Fruit fly (Drosophila melanogaster) S2 (cell line): ENCODE results near the gene Mst87F.

Source experiments
- CG8478 ChIP-seq: fragments of >200 bp; optimal IDR thresholded peaks from 2 replicates; lab custom pipeline; 2018
- CTCF ChIP-seq, 2 experiments: fragments of >200 bp; optimal IDR thresholded peaks; 2 replicates each; lab custom pipeline; 2018

Mst87F gene

DNA sequence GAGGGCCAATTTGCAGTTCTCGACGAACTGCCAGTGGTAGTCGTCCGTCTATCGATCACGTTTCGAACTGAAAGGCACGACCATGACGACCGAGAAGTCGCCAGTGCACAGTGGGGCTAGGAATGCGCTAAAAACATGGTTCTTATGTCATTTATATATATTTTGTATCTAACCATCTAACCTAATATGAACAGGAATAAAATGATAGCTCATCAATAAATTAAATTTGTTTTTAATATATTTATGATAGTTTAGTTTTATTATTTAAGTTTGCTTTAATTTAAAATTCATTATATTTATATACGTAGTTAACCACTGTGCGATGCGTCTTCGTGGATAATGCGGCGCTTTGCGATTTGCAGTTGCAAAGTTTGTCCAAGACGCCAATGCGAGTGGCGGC is 15.8 kb upstream of the Mst87F start:
- TF ChIP-seq CG8478 (lab: Kevin White, UChicago), result no peak
- TF ChIP-seq CTCF (optimal IDR thresholded peaks at IDR 0.05; lab: Kevin White, UChicago), result no peak

DNA sequence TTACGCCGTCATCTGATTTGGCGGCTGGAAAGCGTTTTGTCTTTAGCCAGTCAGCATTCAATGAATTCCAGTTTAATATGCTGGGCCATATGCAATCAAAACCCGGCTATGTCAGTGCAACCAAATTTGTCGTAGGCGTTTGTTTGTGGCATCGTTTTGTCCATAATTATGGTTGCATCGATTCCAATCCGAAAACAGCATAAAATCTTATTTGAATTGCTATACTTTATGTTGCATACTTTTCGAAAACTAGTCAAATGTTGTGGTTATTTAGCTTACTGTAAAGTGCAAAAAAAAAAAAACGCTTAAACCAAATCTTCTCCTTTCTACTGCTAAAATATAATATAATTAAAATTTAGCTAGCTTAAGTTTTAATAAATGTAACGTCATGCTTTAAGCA is 14.7 kb upstream of the Mst87F start:
- TF ChIP-seq CG8478 (lab: Kevin White, UChicago) (no peak), CTCF (optimal IDR thresholded peaks at IDR 0.05; lab: Kevin White, UChicago) (no peak)

DNA sequence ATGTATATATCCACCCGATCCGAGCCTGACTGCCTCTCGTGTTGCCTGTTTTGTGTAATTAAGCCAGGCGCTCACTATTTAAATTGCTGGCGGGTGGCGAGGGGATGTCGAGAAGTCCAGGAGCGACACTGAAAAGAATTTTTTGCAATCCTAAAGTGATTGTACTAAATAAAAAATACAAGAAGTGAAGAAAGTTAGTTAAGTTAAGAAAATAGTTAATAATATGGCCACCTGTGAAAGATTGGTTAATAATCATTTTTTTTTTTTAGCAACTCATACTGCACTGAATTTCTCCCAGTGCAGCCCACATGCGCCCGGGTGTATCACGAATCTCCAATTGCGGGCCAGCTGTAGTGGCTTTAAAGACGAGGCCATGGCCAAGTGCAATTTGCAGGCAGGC is 13.1 kb upstream of the Mst87F start:
- no peak for TF ChIP-seq CG8478 (lab: Kevin White, UChicago)
- TF ChIP-seq CTCF (optimal IDR thresholded peaks at IDR 0.05; lab: Kevin White, UChicago), result no peak

DNA sequence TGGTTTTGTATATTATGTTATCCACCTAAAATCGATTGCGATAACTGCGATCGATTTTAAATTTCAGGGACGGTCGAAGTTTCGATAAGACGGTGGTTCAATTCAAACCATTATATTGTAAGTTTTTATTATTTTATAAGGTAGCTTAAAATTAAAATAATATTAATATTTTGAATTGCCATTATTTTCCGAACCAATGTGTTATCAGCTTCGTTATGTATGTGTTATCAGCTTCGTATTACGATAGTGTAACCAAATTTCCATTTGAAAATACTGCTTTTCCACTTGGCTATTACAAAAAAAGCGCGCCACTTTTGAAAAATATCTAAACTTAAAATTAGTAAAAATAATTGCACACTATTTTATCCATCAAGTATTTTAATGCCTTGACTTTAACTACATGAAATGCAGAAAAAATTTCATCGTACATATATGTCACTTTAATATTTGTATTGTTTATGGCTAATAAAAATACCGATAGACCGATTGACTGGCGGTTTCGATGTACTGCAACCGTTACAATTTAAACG is 12.1 kb upstream of the Mst87F start, which contains the start of gene CG31495:
TSS of gene CG31495 (minus strand) at position 52 of the 530 bp plus-strand sequence.
- TF ChIP-seq CG8478 (lab: Kevin White, UChicago), result no peak
- no peak for TF ChIP-seq CTCF (optimal IDR thresholded peaks at IDR 0.05; lab: Kevin White, UChicago)

DNA sequence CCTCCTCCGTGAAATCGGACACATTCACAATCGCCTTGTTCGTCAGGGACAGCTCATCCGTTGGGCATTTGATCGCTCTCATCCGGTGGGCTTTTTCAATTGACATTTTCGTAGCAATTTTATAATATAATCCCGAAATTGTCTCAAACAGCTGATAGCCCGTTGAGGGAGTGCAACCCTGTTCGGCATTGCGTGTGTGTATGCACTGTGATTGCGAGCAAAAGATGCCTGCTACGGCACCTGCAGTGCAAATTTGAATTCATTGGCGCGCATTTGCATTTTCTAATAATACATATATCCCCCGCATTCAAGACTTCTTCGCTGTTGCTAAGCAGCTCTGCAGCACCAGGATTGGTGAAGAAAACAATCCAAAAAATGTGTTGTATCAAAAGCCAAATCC is 10.0 kb upstream of the Mst87F start, which contains the start of gene Nsf2:
TSS of gene Nsf2 (minus strand) at position 185 of the 400 bp plus-strand sequence.
- no peak for TF ChIP-seq CG8478 (lab: Kevin White, UChicago)
- TF ChIP-seq CTCF (optimal IDR thresholded peaks at IDR 0.05; lab: Kevin White, UChicago), result peak in 1 of 2 experiments; percentile 46

DNA sequence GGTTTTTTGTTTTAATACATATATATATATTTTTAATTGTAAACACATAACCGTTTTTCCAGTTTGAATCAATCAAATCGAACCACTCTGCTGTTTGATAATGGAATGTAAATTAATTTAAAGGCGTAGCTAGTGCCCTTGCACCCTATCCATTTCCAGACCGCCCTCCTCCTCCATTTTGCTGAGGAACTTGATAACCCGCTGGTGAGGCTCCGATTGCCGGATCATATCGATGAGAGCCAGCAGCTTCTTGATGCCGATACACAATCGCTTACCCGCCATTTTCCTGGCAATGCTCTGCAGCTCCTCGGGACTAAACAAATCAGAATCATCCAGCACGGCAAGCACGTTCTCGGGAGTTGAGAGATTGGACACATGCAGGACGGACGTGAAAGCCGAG is 6.7 kb upstream of the Mst87F start:
- no peak for TF ChIP-seq CG8478 (lab: Kevin White, UChicago)
- TF ChIP-seq CTCF (optimal IDR thresholded peaks at IDR 0.05; lab: Kevin White, UChicago), result no peak

DNA sequence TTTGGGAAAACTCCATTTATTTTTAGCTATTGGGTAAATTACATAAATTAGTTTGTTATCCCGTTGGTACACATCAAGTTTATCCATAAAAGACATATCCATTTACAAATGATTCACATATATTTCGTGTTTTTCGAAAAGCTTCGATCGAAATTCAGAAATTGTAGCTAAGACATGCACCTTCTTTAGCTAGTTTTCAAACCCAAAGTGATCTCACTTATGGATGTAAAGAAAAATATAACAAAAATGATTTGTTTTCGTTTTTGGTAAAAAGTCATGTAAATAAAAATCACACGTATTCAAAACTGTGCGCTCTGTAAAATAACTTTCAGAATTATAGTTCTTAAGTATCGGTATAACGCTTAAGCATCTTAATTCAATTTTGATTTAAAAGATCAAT is 5.7 kb upstream of the Mst87F start:
- TF ChIP-seq CG8478 (lab: Kevin White, UChicago) (no peak), CTCF (optimal IDR thresholded peaks at IDR 0.05; lab: Kevin White, UChicago) (peak; percentile 63 to 78)

DNA sequence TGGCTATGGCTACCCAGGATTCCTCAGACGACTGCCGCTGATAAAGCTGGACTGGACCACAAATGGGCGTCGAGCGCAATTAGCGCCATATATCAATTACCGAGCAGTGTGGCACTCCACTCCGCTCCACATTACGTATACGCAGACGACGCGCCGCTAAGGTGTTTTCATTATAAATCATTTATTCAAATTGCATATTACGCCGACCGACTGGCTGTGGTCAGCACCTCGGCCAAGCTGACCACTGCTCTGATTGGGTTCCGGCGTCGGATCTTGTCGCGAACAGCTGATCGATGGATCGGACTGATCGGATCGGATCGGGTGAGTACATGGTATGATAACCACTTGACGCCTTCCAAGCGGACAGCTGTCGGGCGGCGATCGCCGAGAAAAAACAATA is 5.1 kb upstream of the Mst87F start:
- TF ChIP-seq CG8478 (lab: Kevin White, UChicago) (no peak), CTCF (optimal IDR thresholded peaks at IDR 0.05; lab: Kevin White, UChicago) (no peak)

DNA sequence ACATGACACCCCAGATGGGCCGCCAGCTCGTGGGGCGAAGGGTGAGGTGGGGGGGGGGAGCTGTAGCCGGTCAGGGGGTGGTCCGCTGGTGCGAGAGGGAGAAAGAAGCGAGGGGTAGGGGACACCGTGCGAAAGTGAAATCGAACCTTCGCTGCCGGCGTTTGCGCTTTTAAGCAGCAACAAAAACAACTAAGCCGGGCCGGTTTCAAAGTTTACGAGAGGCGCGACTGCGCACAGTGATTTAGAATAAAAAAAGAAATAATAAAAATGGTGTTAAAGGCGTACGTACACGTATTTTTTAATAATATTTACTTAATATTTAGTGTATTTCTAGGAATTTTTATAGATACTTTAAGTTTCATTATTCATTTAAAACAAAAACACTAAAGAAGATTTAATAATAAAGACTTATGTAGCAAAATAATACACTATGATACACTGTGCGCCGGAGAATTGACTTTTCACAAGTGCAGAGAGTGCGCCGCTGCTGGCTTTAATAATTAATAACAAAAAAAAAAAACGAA is 3.9 kb upstream of the Mst87F start:
- TF ChIP-seq CTCF (optimal IDR thresholded peaks at IDR 0.05; lab: Kevin White, UChicago) (no peak), CG8478 (lab: Kevin White, UChicago) (no peak)

DNA sequence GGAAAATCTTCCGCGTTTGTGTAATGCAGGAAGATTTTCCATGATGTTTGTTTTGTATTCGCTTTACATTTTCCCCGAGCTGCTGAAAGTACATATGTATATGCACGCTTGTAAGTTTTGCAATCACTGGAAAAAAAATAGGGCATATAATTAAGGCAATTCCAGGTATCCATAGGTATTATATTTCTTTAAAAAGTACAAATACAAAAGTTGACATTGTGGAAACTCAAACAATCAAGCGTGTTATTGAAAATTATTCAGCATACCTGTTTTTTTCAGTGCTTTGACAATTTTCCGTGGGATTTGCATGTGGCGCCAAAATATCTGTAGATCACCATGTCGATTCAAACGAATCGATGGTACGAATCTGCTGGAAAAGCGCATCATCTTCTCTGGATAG is 3.2 kb upstream of the Mst87F start:
- no peak for TF ChIP-seq CTCF (optimal IDR thresholded peaks at IDR 0.05; lab: Kevin White, UChicago)
- TF ChIP-seq CG8478 (lab: Kevin White, UChicago), result no peak

DNA sequence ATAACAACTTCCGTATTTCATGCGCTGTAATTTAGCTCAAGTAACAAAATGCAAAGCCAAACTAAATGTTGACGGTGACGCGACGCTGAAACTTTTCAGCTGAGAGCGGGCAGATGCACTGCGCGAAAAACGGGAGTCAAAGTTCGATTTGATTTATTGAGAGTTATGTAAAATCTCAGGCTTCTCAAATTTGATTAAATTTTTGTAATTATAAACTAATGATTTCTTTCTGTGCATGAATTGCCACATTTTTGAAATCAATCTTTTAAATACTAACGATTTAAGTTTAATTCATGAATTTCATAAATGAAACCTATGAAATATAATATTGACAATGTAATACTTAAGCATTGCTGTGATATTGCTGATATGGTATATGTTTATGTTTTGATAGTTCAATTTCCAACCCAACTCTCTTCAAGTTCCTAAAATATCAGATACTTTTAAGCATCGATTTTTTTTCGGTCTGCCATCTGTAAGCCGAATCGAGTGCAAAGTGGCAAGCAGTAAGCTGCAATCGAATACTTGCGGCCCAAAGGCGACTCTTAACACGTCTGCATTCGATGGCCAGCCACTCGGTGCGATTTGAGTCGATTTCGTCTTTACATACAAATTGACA is 5.1 kb downstream of the Mst87F start:
- TF ChIP-seq CTCF (optimal IDR thresholded peaks at IDR 0.05; lab: Kevin White, UChicago) (no peak), CG8478 (lab: Kevin White, UChicago) (no peak)

DNA sequence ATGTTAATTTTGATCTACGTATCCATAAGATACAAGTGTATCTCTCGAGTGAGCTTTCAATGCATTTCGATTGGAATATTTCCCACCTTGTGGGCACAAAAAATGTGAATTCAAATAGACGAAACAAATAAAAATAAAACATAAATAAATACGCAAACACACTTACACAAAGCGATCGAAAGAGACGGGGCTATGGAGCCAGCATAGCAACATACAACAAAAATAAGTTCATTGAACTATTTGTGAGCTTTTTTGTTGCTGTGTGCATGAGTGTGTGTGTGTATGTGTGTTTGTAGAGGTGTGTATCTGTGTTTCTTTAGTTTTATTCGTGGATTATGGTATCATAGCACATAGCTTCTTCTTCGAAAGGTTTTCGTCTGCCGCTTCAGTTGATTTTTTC is 7.3 kb downstream of the Mst87F start:
- TF ChIP-seq CTCF (optimal IDR thresholded peaks at IDR 0.05; lab: Kevin White, UChicago), result no peak
- TF ChIP-seq CG8478 (lab: Kevin White, UChicago), result no peak

DNA sequence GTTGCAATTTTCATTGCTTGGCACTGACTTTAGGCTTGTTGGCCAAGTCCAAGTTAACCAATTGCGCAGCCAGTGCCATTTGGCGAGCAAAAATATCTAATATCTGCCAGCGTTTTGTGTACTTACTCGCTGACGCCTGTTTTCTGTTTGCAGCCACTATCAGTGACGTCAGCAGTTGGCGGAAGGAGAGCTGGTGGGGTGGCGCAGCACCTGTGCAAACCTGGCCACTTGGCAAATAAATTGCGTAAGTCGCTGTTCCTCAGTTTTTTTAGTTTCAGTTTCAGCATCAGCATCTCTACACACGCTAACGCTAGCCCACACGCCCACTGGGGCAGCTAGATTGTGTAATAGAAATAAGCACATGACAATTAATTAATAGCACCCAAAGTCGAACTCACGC is 8.8 kb downstream of the Mst87F start:
- TF ChIP-seq CG8478 (lab: Kevin White, UChicago) (no peak), CTCF (optimal IDR thresholded peaks at IDR 0.05; lab: Kevin White, UChicago) (no peak)

DNA sequence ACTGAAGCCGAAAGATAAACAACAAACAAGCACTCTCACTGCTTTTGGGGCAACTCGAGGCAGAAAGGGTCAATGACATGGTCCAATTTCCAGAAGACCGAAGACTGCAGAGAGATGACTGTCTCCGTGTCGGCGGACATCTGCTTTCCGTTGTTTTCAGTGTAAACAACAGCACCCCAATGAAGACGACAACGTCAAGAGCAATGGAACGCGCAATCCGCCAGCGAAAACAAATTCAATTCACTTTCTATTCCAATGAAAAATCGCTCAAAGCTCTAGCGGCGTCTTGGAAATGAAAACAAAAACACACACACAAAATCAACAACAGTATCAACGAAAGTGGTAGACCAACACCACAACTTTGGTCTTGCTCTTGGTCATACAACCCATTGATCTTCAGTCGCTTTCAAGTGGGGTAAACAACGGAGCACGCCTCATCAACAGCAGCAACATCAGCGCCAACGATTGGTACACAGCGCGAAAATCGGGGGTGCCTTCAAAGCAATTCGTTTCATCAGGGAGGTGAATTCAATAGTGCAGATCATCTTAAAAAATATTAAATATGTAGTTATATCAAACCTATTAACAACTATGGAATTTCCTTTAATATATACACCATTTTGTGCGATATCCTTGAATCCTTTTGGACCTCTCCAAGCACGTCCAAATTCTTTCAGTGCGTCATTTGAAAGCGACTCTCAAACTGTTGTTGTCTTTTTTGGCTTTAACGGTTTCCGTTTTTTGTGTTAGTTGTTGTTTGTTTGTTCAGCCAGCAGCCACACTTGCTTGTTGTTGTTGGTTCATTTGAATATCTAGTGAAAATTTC is 10.1 kb downstream of the Mst87F start:
- TF ChIP-seq CTCF (optimal IDR thresholded peaks at IDR 0.05; lab: Kevin White, UChicago) (no peak), CG8478 (lab: Kevin White, UChicago) (no peak)

DNA sequence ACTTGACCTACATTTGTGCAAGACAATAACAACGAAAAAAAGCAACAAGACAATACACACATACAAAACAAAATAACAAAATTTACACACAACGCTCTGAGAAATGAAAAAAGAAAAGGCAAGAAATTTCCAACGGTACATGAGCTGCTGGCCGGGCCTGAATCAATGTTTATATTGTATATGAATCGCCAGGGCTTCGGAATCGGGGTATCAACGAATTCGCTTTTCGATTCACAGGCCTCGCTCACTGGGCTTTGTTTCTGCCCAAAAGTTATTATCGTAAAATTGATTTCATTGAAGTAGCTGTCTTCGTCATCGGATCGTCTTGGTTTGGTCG is 11.5 kb downstream of the Mst87F start:
- no peak for TF ChIP-seq CG8478 (lab: Kevin White, UChicago)
- no peak for TF ChIP-seq CTCF (optimal IDR thresholded peaks at IDR 0.05; lab: Kevin White, UChicago)
